2 fruit fly cellular contexts compared by ENCODE assay signal in genomic region chr3L:4263502-4263901, dm6.
TF ChIP-seq lines count a peak whose summit lies in the region.

CG1273 (plus strand) TSS chr3L:4263719.

- TF ChIP-seq CTCF in whole organism, embryonic (GFP tag; optimal IDR thresholded peaks at IDR 0.05; lab: Kevin White, UChicago) = no peak

TF ChIP-seq in whole organism, embryonic, 481 proteins besides CTCF, POLR2A, EP300 and RAD21 (continues in another document):
- TF ChIP-seq zfh2 (GFP tag; optimal IDR thresholded peaks at IDR 0.05; lab: Kevin White, UChicago) = no peak
- no peak for TF ChIP-seq CG14667 (GFP tag; IDR thresholded peaks at IDR 0.05; lab: Robert Waterston, UW)
- TF ChIP-seq CG17361 (GFP tag; IDR thresholded peaks at IDR 0.05; lab: Robert Waterston, UW) = no peak
- TF ChIP-seq kni (GFP tag; optimal IDR thresholded peaks at IDR 0.05; lab: Kevin White, UChicago) = no peak
- TF ChIP-seq chm (GFP tag; IDR thresholded peaks at IDR 0.05; lab: Robert Waterston, UW) = peak; percentile 46; the same call in 1 of the 2 replicates
- TF ChIP-seq sens (GFP tag; lab: Kevin White, UChicago) = peak; percentile 67
- no peak for TF ChIP-seq Fer3 (tag; optimal IDR thresholded peaks at IDR 0.05; lab: Kevin White, UChicago)
- TF ChIP-seq Xrp1 (GFP tag; IDR thresholded peaks at IDR 0.05; lab: Robert Waterston, UW) = 0 out of 2 replicates have a peak, but pooled peaks have one; percentile 6
- 0 out of 3 replicates have a peak, but pooled peaks have one; percentile 9 for TF ChIP-seq ci (GFP tag; IDR thresholded peaks at IDR 0.05; lab: Robert Waterston, UW)
- TF ChIP-seq dmrt99B (tag; optimal IDR thresholded peaks at IDR 0.05; lab: Kevin White, UChicago) = no peak
- no peak for TF ChIP-seq CG17912 (GFP tag; optimal IDR thresholded peaks at IDR 0.05; lab: Kevin White, UChicago)
- peak; percentile 16 for TF ChIP-seq sug (tag; optimal IDR thresholded peaks at IDR 0.05; lab: Kevin White, UChicago)
- no peak for TF ChIP-seq chn (GFP tag; optimal IDR thresholded peaks at IDR 0.05; lab: Kevin White, UChicago)
- no peak for TF ChIP-seq zfh1 (GFP tag; IDR thresholded peaks at IDR 0.05; lab: Robert Waterston, UW)
- TF ChIP-seq Poxn (GFP tag; IDR thresholded peaks at IDR 0.05; lab: Robert Waterston, UW) = no peak
- no peak for TF ChIP-seq CG10959 (GFP tag; IDR thresholded peaks at IDR 0.05; lab: Robert Waterston, UW)
- no peak for TF ChIP-seq CG1024 (GFP tag; IDR thresholded peaks at IDR 0.05; lab: Robert Waterston, UW)
- no peak for TF ChIP-seq nom (GFP tag; optimal IDR thresholded peaks at IDR 0.05; lab: Kevin White, UChicago)
- no peak for TF ChIP-seq gcm2 (GFP tag; optimal IDR thresholded peaks at IDR 0.05; lab: Kevin White, UChicago)
- no peak for TF ChIP-seq CG8359 (GFP tag; optimal IDR thresholded peaks at IDR 0.05; lab: Kevin White, UChicago; ENCODE audit: borderline replicate concordance)
- no peak for TF ChIP-seq mld (GFP tag; IDR thresholded peaks at IDR 0.05; lab: Robert Waterston, UW; ENCODE audit: partially characterized antibody)
- no peak for TF ChIP-seq ap (GFP tag; IDR thresholded peaks at IDR 0.05; lab: Robert Waterston, UW)
- TF ChIP-seq Blimp-1 (GFP tag; optimal IDR thresholded peaks at IDR 0.05; lab: Kevin White, UChicago) = peak; percentile 76
- no peak for TF ChIP-seq hbn (GFP tag; IDR thresholded peaks at IDR 0.05; lab: Robert Waterston, UW; ENCODE audit: partially characterized antibody)
- TF ChIP-seq CG16813 (GFP tag; IDR thresholded peaks at IDR 0.05; lab: Robert Waterston, UW; ENCODE audit: partially characterized antibody) = no peak
- no peak for TF ChIP-seq Drgx (GFP tag; IDR thresholded peaks at IDR 0.05; lab: Robert Waterston, UW)
- TF ChIP-seq CG4617 (GFP tag; optimal IDR thresholded peaks at IDR 0.05; lab: Kevin White, UChicago; ENCODE audit: borderline replicate concordance) = no peak
- no peak for TF ChIP-seq usp (GFP tag; optimal IDR thresholded peaks at IDR 0.05; lab: Kevin White, UChicago)
- peak; percentile 47; the same call in 1 of the 3 replicates for TF ChIP-seq CG6791 (GFP tag; IDR thresholded peaks at IDR 0.05; lab: Robert Waterston, UW; ENCODE audit: partially characterized antibody)
- TF ChIP-seq p53 (GFP tag; optimal IDR thresholded peaks at IDR 0.05; lab: Kevin White, UChicago) = no peak
- TF ChIP-seq grn (GFP tag; optimal IDR thresholded peaks at IDR 0.05; lab: Kevin White, UChicago) = no peak
- peak; percentile 23; the same call in 1 of the 3 replicates for TF ChIP-seq knrl (GFP tag; IDR thresholded peaks at IDR 0.05; lab: Robert Waterston, UW; ENCODE audit: partially characterized antibody)
- no peak for TF ChIP-seq Hr3 (GFP tag; optimal IDR thresholded peaks at IDR 0.05; lab: Kevin White, UChicago)
- TF ChIP-seq CG7839 (tag; optimal IDR thresholded peaks at IDR 0.05; lab: Kevin White, UChicago) = no peak
- no peak for TF ChIP-seq CG17829 (tag; optimal IDR thresholded peaks at IDR 0.05; lab: Kevin White, UChicago)
- TF ChIP-seq CG9817 (tag; optimal IDR thresholded peaks at IDR 0.05; lab: Kevin White, UChicago) = no peak
- no peak for TF ChIP-seq CG16863 (GFP tag; optimal IDR thresholded peaks at IDR 0.05; lab: Kevin White, UChicago)
- TF ChIP-seq tx (GFP tag; optimal IDR thresholded peaks at IDR 0.05; lab: Kevin White, UChicago) = no peak
- no peak for TF ChIP-seq CG31441 (GFP tag; IDR thresholded peaks at IDR 0.05; lab: Robert Waterston, UW)
- TF ChIP-seq pzg (GFP tag; optimal IDR thresholded peaks at IDR 0.05; lab: Kevin White, UChicago) = no peak
- TF ChIP-seq B-H1 (GFP tag; IDR thresholded peaks at IDR 0.05; lab: Robert Waterston, UW) = no peak
- peak; percentile 27 for TF ChIP-seq CG10462 (GFP tag; optimal IDR thresholded peaks at IDR 0.05; lab: Kevin White, UChicago)
- no peak for TF ChIP-seq slp2 (GFP tag; optimal IDR thresholded peaks at IDR 0.05; lab: Kevin White, UChicago)
- no peak for TF ChIP-seq mirr (GFP tag; optimal IDR thresholded peaks at IDR 0.05; lab: Kevin White, UChicago)
- peak; percentile 48; the same call in 1 of the 2 replicates for TF ChIP-seq ara (GFP tag; IDR thresholded peaks at IDR 0.05; lab: Robert Waterston, UW)

TF ChIP-seq in whole organism, prepupa, 60 proteins besides CTCF, POLR2A, EP300 and RAD21:
- TF ChIP-seq CG6276 (GFP tag; optimal IDR thresholded peaks at IDR 0.05; lab: Kevin White, UChicago) (no peak), esn (GFP tag; optimal IDR thresholded peaks at IDR 0.05; lab: Kevin White, UChicago) (peak; percentile 10), CG1621 (tag; optimal IDR thresholded peaks at IDR 0.05; lab: Kevin White, UChicago) (no peak)

Comparison
In these comparisons a context has a peak if more than half of its experiments do, and no peak if none do; other contexts are left out.
1. Of the 7 proteins assayed by ChIP-seq in both whole organism, embryonic and whole organism, prepupa: peak only in whole organism, embryonic: Blimp-1; only in whole organism, prepupa: none; in both: none; in neither: 6.